Fruit fly (Drosophila melanogaster) whole organism, larva: ENCODE data around the gene okr.
A peak's percentile ranks its signal among the peaks of the same experiment; 100 is the strongest.

Experiments
- noc ChIP-seq: fragments of 200-800 bp; sonication (Bioruptor generic); optimal IDR thresholded peaks from 3 replicates; lab custom pipeline; 2019; ENCODE audit warnings: missing biosample characterization, mild to moderate bottlenecking, missing genetic modification characterization, moderate library complexity

okr gene

dm6 chr2L:2992664-2993174, at the start of gene okr, which contains the start of gene CG3558:
Gene okr, minus strand, starts transcription at chr2L:2992759.
Gene CG3558, plus strand, starts transcription at chr2L:2992870.
- no peak for TF ChIP-seq noc (tag; lab: Kevin White, UChicago)

DNA sequence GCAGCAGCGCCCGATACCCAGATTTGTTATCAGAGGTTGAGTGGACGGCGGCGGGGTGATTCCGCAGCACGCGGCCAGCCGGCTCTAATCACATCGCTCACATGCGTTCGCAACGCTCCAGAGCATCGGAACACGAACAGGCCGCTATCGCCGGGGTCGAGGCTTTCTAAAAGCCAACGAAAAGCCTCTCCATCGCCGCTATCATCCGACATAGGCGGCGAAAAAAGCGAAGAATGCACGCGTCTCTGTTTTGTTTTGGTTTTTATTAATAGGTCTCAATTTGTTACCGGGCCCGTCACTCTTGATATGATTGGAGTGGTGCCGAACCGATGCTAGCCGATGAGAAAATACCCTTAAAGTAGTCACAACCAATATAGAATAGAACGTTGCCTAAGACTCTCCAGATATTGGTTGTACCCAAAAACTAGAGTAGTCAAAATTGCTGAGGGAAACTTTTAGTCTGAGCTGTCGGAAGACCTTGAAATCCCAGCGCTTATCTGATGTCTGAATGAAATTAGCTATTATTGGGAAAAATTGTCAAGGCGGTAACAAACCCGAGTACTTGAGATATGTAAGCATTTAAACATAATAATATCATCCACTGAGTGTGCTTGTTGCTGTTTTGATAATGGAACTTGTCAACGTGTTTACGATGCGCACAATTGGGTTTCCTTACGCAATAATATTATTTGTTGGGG, 49.5 kb upstream of the okr start, which contains the start of gene CG17261:
CG17261 (plus strand) TSS at position 634 of the 698 bp plus-strand sequence.
- TF ChIP-seq noc (tag; lab: Kevin White, UChicago), result peak; percentile 89

DNA sequence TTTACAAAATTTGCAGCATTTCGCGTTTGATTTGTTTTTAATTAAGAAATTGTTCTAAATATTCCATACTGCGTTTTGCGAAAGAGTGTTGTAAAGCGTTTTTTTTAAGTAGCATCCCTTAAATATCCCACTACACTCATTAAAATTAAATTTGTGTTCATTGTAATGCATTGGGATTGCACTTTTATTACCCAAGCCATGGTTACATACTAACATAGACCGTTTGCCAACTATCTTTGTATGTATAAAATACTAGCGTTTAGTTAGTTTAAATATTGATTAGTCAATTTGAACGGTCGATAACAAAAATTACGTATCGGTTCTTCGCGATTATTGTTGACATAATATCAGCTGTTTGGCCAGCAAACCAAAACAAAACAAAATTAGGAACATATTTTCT, 47.2 kb upstream of the okr start, which contains the start of the genes cnir and CG17221:
cnir (minus strand) TSS at position 39 of the 400 bp plus-strand sequence.
CG17221 (plus strand) TSS at position 203 of the 400 bp plus-strand sequence.
- TF ChIP-seq noc (tag; lab: Kevin White, UChicago), result peak; percentile 71

DNA sequence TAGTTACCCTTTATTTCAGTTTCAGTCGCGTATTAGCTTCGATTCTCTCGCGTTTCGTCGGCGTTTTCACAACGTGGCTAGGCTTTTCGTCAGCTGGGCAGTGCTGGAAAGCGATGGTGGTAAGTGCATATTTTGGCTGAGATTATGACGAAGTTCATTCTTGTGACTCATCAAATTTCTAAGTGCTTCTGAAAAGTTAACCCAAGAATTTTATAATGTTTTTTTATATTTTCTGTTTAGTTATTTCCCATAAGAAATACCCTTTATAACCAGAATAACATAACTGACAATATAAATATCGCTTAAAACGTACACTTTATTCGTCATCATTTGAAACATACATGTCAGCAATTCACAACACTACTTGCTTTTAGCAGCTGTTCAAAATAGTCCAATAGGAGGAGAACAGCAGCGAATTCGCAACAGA, 44.6 kb upstream of the okr start, which contains the start of the genes CG17260 and SerRS:
CG17260 (plus strand) TSS at position 78 of the 427 bp plus-strand sequence.
SerRS (minus strand) TSS at position 251 of the 427 bp plus-strand sequence.
- TF ChIP-seq noc (tag; lab: Kevin White, UChicago), result peak; percentile 93

dm6 chr2L:3034969-3035368, 42.4 kb upstream of the okr start, which contains the start of gene CG17258:
Gene CG17258, minus strand, starts transcription at chr2L:3035348.
- TF ChIP-seq noc (tag; lab: Kevin White, UChicago), result no peak

dm6 chr2L:3030350-3030749, 37.8 kb upstream of the okr start, which contains the start of gene GABPI:
Gene GABPI, plus strand, starts transcription at chr2L:3030539.
- TF ChIP-seq noc (tag; lab: Kevin White, UChicago), result no peak

dm6 chr2L:3029012-3029411, 36.5 kb upstream of the okr start, which contains the start of the genes Sf3b2 and CG17219:
Gene Sf3b2, minus strand, starts transcription at chr2L:3029168.
Gene CG17219, plus strand, starts transcription at chr2L:3029253.
- TF ChIP-seq noc (tag; lab: Kevin White, UChicago), result no peak

dm6 chr2L:3022986-3023385, 30.4 kb upstream of the okr start, which contains the start of the genes alpha4GT1 and Prp40:
Gene alpha4GT1, minus strand, starts transcription at chr2L:3023141.
Gene Prp40, plus strand, starts transcription at chr2L:3023226.
- no peak for TF ChIP-seq noc (tag; lab: Kevin White, UChicago)

DNA sequence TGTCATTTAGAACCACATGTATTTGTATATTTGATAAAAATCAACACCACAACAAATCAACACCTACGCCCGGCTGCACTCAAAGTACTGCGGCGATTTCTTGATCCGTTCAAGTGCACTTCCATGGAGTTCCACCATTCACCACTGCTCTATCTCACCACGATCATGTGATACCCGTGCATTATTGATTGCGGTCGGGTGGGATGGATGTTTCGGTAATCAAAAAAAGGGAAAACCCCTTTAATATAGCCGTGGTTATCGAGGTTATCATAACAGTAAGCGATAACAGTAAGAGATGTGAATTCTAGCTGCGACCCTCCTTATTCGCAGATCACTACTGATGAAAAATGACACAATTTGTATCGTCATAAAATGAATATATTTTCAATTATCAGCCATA, 25.7 kb upstream of the okr start, which contains the start of the genes CG17224 and CG17264:
CG17224 (minus strand) TSS at position 97 of the 400 bp plus-strand sequence.
CG17264 (plus strand) TSS at position 297 of the 400 bp plus-strand sequence.
- TF ChIP-seq noc (tag; lab: Kevin White, UChicago), result no peak

DNA sequence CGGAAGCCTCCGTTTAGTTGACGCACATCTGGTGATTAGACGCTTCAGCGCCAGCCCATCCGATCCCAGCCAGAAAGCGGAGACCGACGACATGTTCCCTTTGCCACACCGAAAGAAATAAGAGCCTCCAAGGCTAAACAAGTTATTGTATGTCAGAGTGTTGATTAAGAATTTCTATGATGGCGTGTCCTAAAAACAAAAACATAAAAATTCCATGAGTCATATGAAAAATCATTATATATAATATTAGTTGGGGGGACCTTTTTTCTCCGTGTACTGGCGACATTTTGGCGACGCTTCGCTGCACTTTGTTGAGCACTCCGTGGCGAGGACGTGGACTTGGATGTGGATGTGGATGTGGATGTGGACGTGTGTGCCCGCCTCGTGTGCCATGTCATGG, 20.2 kb upstream of the okr start:
- TF ChIP-seq noc (tag; lab: Kevin White, UChicago), result no peak

- TF ChIP-seq noc (tag; lab: Kevin White, UChicago), result no peak
Observed at dm6 chr2L:3011484-3011883, 18.9 kb upstream of the okr start.

DNA sequence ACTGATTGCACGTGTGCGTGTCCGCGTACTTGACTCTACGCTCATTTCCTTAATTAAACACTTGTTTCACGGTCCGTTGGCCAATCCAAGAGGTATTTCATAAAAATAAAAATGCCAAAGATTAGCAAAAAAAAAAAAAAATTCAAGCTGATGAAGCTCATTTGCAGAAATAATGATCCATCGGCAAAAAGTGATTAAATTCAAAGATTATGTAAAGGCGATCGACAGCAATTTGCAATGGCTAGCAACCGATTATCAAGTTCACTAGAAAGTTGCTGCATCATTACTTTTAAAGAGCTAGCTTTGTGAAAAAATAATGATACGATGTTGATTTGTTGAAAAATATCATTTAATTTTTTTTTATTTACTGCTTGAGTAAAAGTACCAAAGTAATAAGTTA, 16.9 kb upstream of the okr start:
- no peak for TF ChIP-seq noc (tag; lab: Kevin White, UChicago)

dm6 chr2L:3006925-3007426, 14.4 kb upstream of the okr start:
- no peak for TF ChIP-seq noc (tag; lab: Kevin White, UChicago)

DNA sequence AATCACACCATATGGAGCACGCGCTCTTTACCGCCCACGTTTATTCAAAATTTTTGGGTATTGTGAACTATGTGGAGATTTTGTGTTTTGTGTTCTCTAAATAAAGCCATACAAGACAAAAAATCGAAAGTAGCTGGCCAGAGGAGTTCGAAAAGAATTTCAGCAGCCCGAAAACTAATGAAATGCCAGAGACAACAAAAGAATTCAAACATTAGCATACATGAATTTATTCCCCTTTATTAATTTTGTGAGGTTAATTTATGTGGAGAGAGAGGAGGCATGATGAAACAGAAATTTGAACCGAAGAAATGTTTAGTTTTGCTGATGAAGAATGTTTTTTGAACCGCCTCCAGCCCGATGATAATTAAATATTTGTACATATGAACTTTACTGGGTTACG, 13.6 kb upstream of the okr start:
- TF ChIP-seq noc (tag; lab: Kevin White, UChicago), result no peak

dm6 chr2L:3005483-3005882, 12.9 kb upstream of the okr start:
- no peak for TF ChIP-seq noc (tag; lab: Kevin White, UChicago)

- TF ChIP-seq noc (tag; lab: Kevin White, UChicago), result no peak
Observed at dm6 chr2L:3004601-3005000, 12.0 kb upstream of the okr start.
